Worm (Caenorhabditis elegans): ENCODE measurements around the gene txt-13.

Gene txt-13

DNA sequence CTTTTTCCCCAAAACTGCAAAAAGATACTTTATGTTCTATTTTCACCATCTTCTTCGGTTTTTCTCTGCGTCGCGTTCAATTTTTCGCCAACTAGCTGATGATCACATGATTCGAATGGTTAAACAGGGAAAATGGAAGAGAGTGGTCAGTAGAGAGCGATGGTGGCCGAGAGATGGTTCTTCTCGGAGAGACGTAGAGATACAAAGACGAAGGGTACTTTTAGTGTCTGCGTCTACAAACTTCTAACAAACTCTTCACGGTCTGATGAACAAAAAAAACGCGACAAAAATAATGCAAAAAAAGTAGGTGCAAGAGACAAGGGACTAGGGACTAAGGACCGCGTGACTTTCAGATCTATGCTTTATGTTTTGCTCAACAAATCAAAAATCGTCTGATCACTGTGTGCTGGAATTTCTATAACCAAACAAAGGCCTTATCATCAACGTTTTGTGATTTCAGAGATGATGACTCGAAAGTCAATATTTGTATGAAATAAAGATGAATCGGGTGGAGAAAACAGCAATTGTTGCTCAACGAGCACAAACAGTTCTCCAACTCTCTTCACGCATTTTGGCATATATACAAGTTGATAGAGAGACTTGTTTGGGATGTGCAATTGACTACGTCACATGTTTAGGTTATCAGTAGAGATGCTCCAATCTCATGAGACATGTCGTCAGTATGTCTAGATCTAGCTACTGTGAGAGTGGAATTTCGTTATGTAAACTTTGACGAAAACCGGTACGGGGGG lies 18.2 kb upstream of the txt-13 start:
- TF ChIP-seq lin-13 (GFP tag; optimal IDR thresholded peaks at IDR 0.05) (peak; percentile 95), zag-1 (tag; optimal IDR thresholded peaks at IDR 0.05) (peak; percentile 63), dsc-1 (tag; optimal IDR thresholded peaks at IDR 0.05) (peak; percentile 84), skn-1 (tag; optimal IDR thresholded peaks at IDR 0.05) (peak; percentile 96), lin-39 (tag; optimal IDR thresholded peaks at IDR 0.05) (peak; percentile 85), lin-35 (GFP tag; optimal IDR thresholded peaks at IDR 0.05) (peak; percentile 82 to 89), C16A3.4 (tag; optimal IDR thresholded peaks at IDR 0.05) (peak; percentile 87), pag-3 (tag; optimal IDR thresholded peaks at IDR 0.05; ENCODE audit: borderline replicate concordance, insufficient read depth) (no peak), ama-1 (optimal IDR thresholded peaks at IDR 0.05) (peak; percentile 97), C04F5.9 (tag; optimal IDR thresholded peaks at IDR 0.05) (peak; percentile 82), mdl-1 (tag; optimal IDR thresholded peaks at IDR 0.05) (peak; percentile 32 to 96), fkh-4 (tag; optimal IDR thresholded peaks at IDR 0.05; ENCODE audit: borderline replicate concordance) (no peak), ceh-88 (GFP tag; IDR thresholded peaks at IDR 0.05) (peak; percentile 76), mef-2 (tag; optimal IDR thresholded peaks at IDR 0.05) (peak; percentile 94), nhr-71 (tag; optimal IDR thresholded peaks at IDR 0.05) (peak; percentile 99), ztf-11 (tag; optimal IDR thresholded peaks at IDR 0.05) (peak in 1 of 2 experiments; percentile 66), blmp-1 (tag; optimal IDR thresholded peaks at IDR 0.05) (peak; percentile 96), unc-30 (tag; optimal IDR thresholded peaks at IDR 0.05) (no peak), nhr-84 (tag; optimal IDR thresholded peaks at IDR 0.05) (no peak), unc-98 (GFP tag; IDR thresholded peaks at IDR 0.05) (no peak), zip-4 (GFP tag; optimal IDR thresholded peaks at IDR 0.05) (peak; percentile 63), pqm-1 (tag; optimal IDR thresholded peaks at IDR 0.05) (no peak), nhr-90 (tag; optimal IDR thresholded peaks at IDR 0.05; ENCODE audit: poor library complexity) (peak; percentile 95), nhr-237 (tag; optimal IDR thresholded peaks at IDR 0.05) (peak; percentile 92), lsy-2 (tag; optimal IDR thresholded peaks at IDR 0.05) (peak; percentile 92 to 96), Y116A8C.19 (tag; optimal IDR thresholded peaks at IDR 0.05; ENCODE audit: borderline replicate concordance) (no peak), nhr-28 (tag; optimal IDR thresholded peaks at IDR 0.05) (peak; percentile 45), ceh-8 (GFP tag; optimal IDR thresholded peaks at IDR 0.05) (peak; percentile 85), nhr-11 (tag; optimal IDR thresholded peaks at IDR 0.05) (peak; percentile 99), aha-1 (tag; optimal IDR thresholded peaks at IDR 0.05) (peak; percentile 87), isw-1 (GFP tag; IDR thresholded peaks at IDR 0.05) (peak; percentile 80), unc-86 (tag; optimal IDR thresholded peaks at IDR 0.05) (peak; percentile 96), unc-130 (tag; optimal IDR thresholded peaks at IDR 0.05) (peak; percentile 95), xbp-1 (tag; optimal IDR thresholded peaks at IDR 0.05) (peak; percentile 90), rnt-1 (tag; optimal IDR thresholded peaks at IDR 0.05) (peak; percentile 88), ets-5 (GFP tag; IDR thresholded peaks at IDR 0.05) (no peak), aly-2 (tag; optimal IDR thresholded peaks at IDR 0.05) (peak; percentile 97), swsn-7 (tag; optimal IDR thresholded peaks at IDR 0.05) (peak; percentile 96), egl-27 (tag; optimal IDR thresholded peaks at IDR 0.05) (peak; percentile 75 to 94), mep-1 (tag; optimal IDR thresholded peaks at IDR 0.05) (peak; percentile 99), sox-4 (tag; optimal IDR thresholded peaks at IDR 0.05) (peak; percentile 72), lin-15B (tag; optimal IDR thresholded peaks at IDR 0.05) (no peak), snu-23 (GFP tag; optimal IDR thresholded peaks at IDR 0.05) (peak; percentile 97), ces-1 (GFP tag; optimal IDR thresholded peaks at IDR 0.05) (no peak), sptf-1 (tag; optimal IDR thresholded peaks at IDR 0.05) (no peak), nhr-85 (tag) (peak; percentile 100), fkh-8 (tag; optimal IDR thresholded peaks at IDR 0.05) (peak; percentile 95), ceh-90 (tag; optimal IDR thresholded peaks at IDR 0.05) (peak; percentile 11), irx-1 (tag; optimal IDR thresholded peaks at IDR 0.05) (peak; percentile 91), tbx-2 (tag; optimal IDR thresholded peaks at IDR 0.05) (peak; percentile 98), hlh-4 (tag; optimal IDR thresholded peaks at IDR 0.05) (no peak), nhr-77 (tag; optimal IDR thresholded peaks at IDR 0.05) (peak; percentile 89), ceh-63 (GFP tag; optimal IDR thresholded peaks at IDR 0.05) (peak; percentile 21)
